Fruit fly (Drosophila melanogaster) whole organism, embryonic: ENCODE measurements around the gene wit.
A peak's percentile ranks its signal among the peaks of the same experiment; 100 is the strongest.

Experiments
- Aef1 ChIP-seq: fragments of 200-800 bp; sonication (Bioruptor generic); IDR thresholded peaks from 3 replicates; pipeline ENCODE4 v1.3.6; 2022; ENCODE audit warnings: missing biosample characterization, missing genetic modification characterization
- Atf6 ChIP-seq: fragments of 200-800 bp; sonication (Bioruptor generic); IDR thresholded peaks from 2 replicates; pipeline ENCODE4 v1.3.6; 2022; ENCODE audit warnings: missing biosample characterization, missing genetic modification characterization
- Bteb2 ChIP-seq: fragments of 200-800 bp; sonication (Bioruptor generic); optimal IDR thresholded peaks from 2 replicates; lab custom pipeline; 2016; ENCODE audit warnings: missing biosample characterization, missing genetic modification characterization
- CG10267 ChIP-seq: fragments of 200-800 bp; sonication (Bioruptor generic); optimal IDR thresholded peaks from 2 replicates; lab custom pipeline; 2018; ENCODE audit warnings: missing biosample characterization, mild to moderate bottlenecking, missing genetic modification characterization, moderate library complexity
- CG10321 ChIP-seq: fragments of 200-800 bp; sonication (Bioruptor generic); IDR thresholded peaks from 2 replicates; pipeline ENCODE4 v1.3.6; 2022; ENCODE audit warnings: missing biosample characterization, missing genetic modification characterization
- CG10366 ChIP-seq: fragments of 200-800 bp; sonication (Bioruptor generic); IDR thresholded peaks from 2 replicates; pipeline ENCODE4 v1.3.6; 2022; ENCODE audit warnings: missing biosample characterization, missing genetic modification characterization
- CG11093 ChIP-seq: fragments of 200-800 bp; sonication (Bioruptor generic); IDR thresholded peaks from 3 replicates; pipeline ENCODE4 v1.3.6; 2022; ENCODE audit warnings: missing biosample characterization, missing genetic modification characterization
- CG11560 ChIP-seq: fragments of 200-800 bp; sonication (Bioruptor generic); IDR thresholded peaks from 3 replicates; pipeline ENCODE4 v1.3.6; 2022; ENCODE audit warnings: missing biosample characterization, missing genetic modification characterization
- CG11695 ChIP-seq: fragments of 200-800 bp; sonication (Bioruptor generic); IDR thresholded peaks from 3 replicates; pipeline ENCODE4 v1.3.6; 2022; ENCODE audit warnings: missing biosample characterization, missing genetic modification characterization
- CG12071 ChIP-seq: fragments of 200-800 bp; sonication (Bioruptor generic); optimal IDR thresholded peaks from 3 replicates; lab custom pipeline; 2018; ENCODE audit warnings: missing biosample characterization, mild to moderate bottlenecking, missing genetic modification characterization
- CG12104 ChIP-seq: fragments of 200-800 bp; sonication (Bioruptor generic); optimal IDR thresholded peaks from 3 replicates; lab custom pipeline; 2016; ENCODE audit warnings: missing biosample characterization, missing genetic modification characterization
- CG12155 ChIP-seq: fragments of 200-800 bp; sonication (Bioruptor generic); optimal IDR thresholded peaks from 3 replicates; lab custom pipeline; 2016; ENCODE audit warnings: missing biosample characterization, missing genetic modification characterization
- CG12299 ChIP-seq: fragments of 200-800 bp; sonication (Bioruptor generic); optimal IDR thresholded peaks from 2 replicates; lab custom pipeline; 2018; ENCODE audit warnings: missing biosample characterization, mild to moderate bottlenecking, missing genetic modification characterization
- CG13296 ChIP-seq: fragments of 200-800 bp; sonication (Bioruptor generic); optimal IDR thresholded peaks from 3 replicates; lab custom pipeline; 2018; ENCODE audit warnings: missing biosample characterization, mild to moderate bottlenecking, missing genetic modification characterization
- CG13624 ChIP-seq: fragments of 200-800 bp; sonication (Bioruptor generic); optimal IDR thresholded peaks from 2 replicates; lab custom pipeline; 2016; ENCODE audit warnings: missing biosample characterization, missing genetic modification characterization
- CG18262 ChIP-seq: fragments of 200-800 bp; optimal IDR thresholded peaks from 3 replicates; lab custom pipeline; 2019; ENCODE audit warnings: missing biosample characterization, mild to moderate bottlenecking, missing genetic modification characterization, moderate library complexity
- CG18476 ChIP-seq: fragments of 200-800 bp; sonication (Bioruptor generic); optimal IDR thresholded peaks from 2 replicates; lab custom pipeline; 2016; ENCODE audit warnings: missing biosample characterization, mild to moderate bottlenecking, missing genetic modification characterization
- CG18599 ChIP-seq: fragments of 200-800 bp; sonication (Bioruptor generic); optimal IDR thresholded peaks from 3 replicates; lab custom pipeline; 2017; ENCODE audit warnings: missing biosample characterization, missing genetic modification characterization, mild to moderate bottlenecking, moderate library complexity, missing genetic modification reagents
- CG30431 ChIP-seq: fragments of 200-800 bp; sonication (Bioruptor generic); optimal IDR thresholded peaks from 2 replicates; lab custom pipeline; 2017; ENCODE audit warnings: missing biosample characterization, missing genetic modification characterization
- CG3407 ChIP-seq: fragments of 200-800 bp; sonication (Bioruptor generic); optimal IDR thresholded peaks from 2 replicates; lab custom pipeline; 2018; ENCODE audit warnings: missing biosample characterization, mild to moderate bottlenecking, missing genetic modification characterization
- CG34376 ChIP-seq: fragments of 200-800 bp; sonication (Bioruptor generic); optimal IDR thresholded peaks from 2 replicates; lab custom pipeline; 2018; ENCODE audit warnings: missing biosample characterization, mild to moderate bottlenecking, missing genetic modification characterization
- CG3995 ChIP-seq: fragments of 200-800 bp; sonication (Bioruptor generic); optimal IDR thresholded peaks from 3 replicates; lab custom pipeline; 2016; ENCODE audit warnings: missing biosample characterization, missing genetic modification characterization
- CG4424 ChIP-seq: fragments of 200-800 bp; sonication (Bioruptor generic); optimal IDR thresholded peaks from 3 replicates; lab custom pipeline; 2016; ENCODE audit warnings: missing biosample characterization, missing genetic modification characterization
- CG6683 ChIP-seq: fragments of 200-800 bp; sonication (Bioruptor generic); optimal IDR thresholded peaks from 2 replicates; lab custom pipeline; 2017; ENCODE audit warnings: missing biosample characterization, mild to moderate bottlenecking, missing genetic modification characterization, missing genetic modification reagents
- CG7271 ChIP-seq: fragments of 200-800 bp; sonication (Bioruptor generic); optimal IDR thresholded peaks from 2 replicates; lab custom pipeline; 2018; ENCODE audit warnings: missing biosample characterization, mild to moderate bottlenecking, missing genetic modification characterization, moderate library complexity
- CG7745 ChIP-seq: fragments of 200-800 bp; sonication (Bioruptor generic); optimal IDR thresholded peaks from 2 replicates; lab custom pipeline; 2018; ENCODE audit warnings: missing biosample characterization, mild to moderate bottlenecking, missing genetic modification characterization, moderate library complexity
- Dbx ChIP-seq: fragments of 200-800 bp; sonication (Bioruptor generic); IDR thresholded peaks from 3 replicates; pipeline ENCODE4 v1.3.6; 2022; ENCODE audit warnings: missing biosample characterization, missing genetic modification characterization
- Dek ChIP-seq: fragments of 200-800 bp; sonication (Bioruptor generic); optimal IDR thresholded peaks from 3 replicates; lab custom pipeline; 2019; ENCODE audit warnings: missing biosample characterization, mild to moderate bottlenecking, missing genetic modification characterization, moderate library complexity
- Ets65A ChIP-seq: fragments of 200-800 bp; sonication (Bioruptor generic); peaks from one replicate; lab custom pipeline; 2016; ENCODE audit warnings: missing biosample characterization, missing genetic modification characterization
- Fer1 ChIP-seq: fragments of 200-800 bp; sonication (Bioruptor generic); optimal IDR thresholded peaks from 2 replicates; lab custom pipeline; 2017; ENCODE audit warnings: missing biosample characterization, mild to moderate bottlenecking, missing genetic modification characterization
- MBD-R2 ChIP-seq: fragments of 200-800 bp; sonication (Bioruptor generic); IDR thresholded peaks from 2 replicates; pipeline ENCODE4 v1.3.6; 2022; ENCODE audit warnings: missing biosample characterization, missing genetic modification characterization
- Pdp1 ChIP-seq, 2 experiments: fragments of 200-800 bp; sonication (Bioruptor generic); optimal IDR thresholded peaks; 3 replicates each; lab custom pipeline; 2016; ENCODE audit warnings: missing biosample characterization in 2 of 2, missing genetic modification characterization in 2 of 2, mild to moderate bottlenecking in 1 of 2, moderate library complexity in 1 of 2
- Rx ChIP-seq: fragments of 200-800 bp; sonication (Bioruptor generic); IDR thresholded peaks from 2 replicates; pipeline ENCODE4 v1.3.6; 2022; ENCODE audit warnings: missing biosample characterization, missing genetic modification characterization
- Xrp1 ChIP-seq: fragments of 200-800 bp; sonication (Bioruptor generic); IDR thresholded peaks from 2 replicates; pipeline ENCODE4 v1.3.6; 2022; ENCODE audit warnings: missing biosample characterization, missing genetic modification characterization
- al ChIP-seq: fragments of 200-800 bp; sonication (Bioruptor generic); IDR thresholded peaks from 2 replicates; pipeline ENCODE4 v1.3.6; 2022; ENCODE audit warnings: missing biosample characterization, missing genetic modification characterization
- amos ChIP-seq: fragments of 200-800 bp; sonication (Bioruptor generic); IDR thresholded peaks from 2 replicates; pipeline ENCODE4 v1.3.6; 2022; ENCODE audit warnings: missing biosample characterization, missing genetic modification characterization; ENCODE audit not compliant: partially characterized antibody
- emc ChIP-seq: fragments of 200-800 bp; sonication (Bioruptor generic); optimal IDR thresholded peaks from 2 replicates; lab custom pipeline; 2016; ENCODE audit warnings: missing biosample characterization, missing genetic modification characterization
- fd64A ChIP-seq: fragments of 200-800 bp; sonication (Bioruptor generic); optimal IDR thresholded peaks from 3 replicates; lab custom pipeline; 2018; ENCODE audit warnings: missing biosample characterization, mild to moderate bottlenecking, missing genetic modification characterization
- jigr1 ChIP-seq: fragments of 200-800 bp; sonication (Bioruptor generic); IDR thresholded peaks from 3 replicates; pipeline ENCODE4 v1.3.6; 2022; ENCODE audit warnings: missing biosample characterization, missing genetic modification characterization
- nau ChIP-seq: fragments of 200-800 bp; sonication (Bioruptor generic); optimal IDR thresholded peaks from 3 replicates; lab custom pipeline; 2017; ENCODE audit warnings: missing biosample characterization, mild to moderate bottlenecking, missing genetic modification characterization, missing genetic modification reagents
- peb ChIP-seq: fragments of 200-800 bp; sonication (Bioruptor generic); IDR thresholded peaks from 2 replicates; pipeline ENCODE4 v1.3.6; 2022; ENCODE audit warnings: missing biosample characterization, missing genetic modification characterization
- pita ChIP-seq: fragments of 200-800 bp; sonication (Bioruptor generic); optimal IDR thresholded peaks from 2 replicates; lab custom pipeline; 2017; ENCODE audit warnings: missing biosample characterization, mild to moderate bottlenecking, missing genetic modification characterization
- psq ChIP-seq: fragments of 200-800 bp; sonication (Bioruptor generic); optimal IDR thresholded peaks from 2 replicates; lab custom pipeline; 2017; ENCODE audit warnings: missing biosample characterization, missing genetic modification characterization
- pum ChIP-seq: fragments of 200-800 bp; sonication (Bioruptor generic); optimal IDR thresholded peaks from 2 replicates; lab custom pipeline; 2016; ENCODE audit warnings: missing biosample characterization, missing genetic modification characterization
- sens-2 ChIP-seq: fragments of 200-800 bp; sonication (Bioruptor generic); IDR thresholded peaks from 2 replicates; pipeline ENCODE4 v1.3.6; 2022; ENCODE audit warnings: missing biosample characterization, missing genetic modification characterization
- sim ChIP-seq: fragments of 200-800 bp; sonication (Bioruptor generic); IDR thresholded peaks from 2 replicates; pipeline ENCODE4 v1.3.6; 2022; ENCODE audit warnings: missing biosample characterization, missing genetic modification characterization
- stc ChIP-seq: fragments of 200-800 bp; sonication (Bioruptor generic); IDR thresholded peaks from 2 replicates; pipeline ENCODE4 v1.3.6; 2022; ENCODE audit warnings: missing biosample characterization, missing genetic modification characterization
- tna ChIP-seq: fragments of 200-800 bp; sonication (Bioruptor generic); IDR thresholded peaks from 2 replicates; pipeline ENCODE4 v1.3.6; 2022; ENCODE audit warnings: missing biosample characterization, missing genetic modification characterization; ENCODE audit not compliant: partially characterized antibody
- tup ChIP-seq: fragments of 200-800 bp; sonication (Bioruptor generic); optimal IDR thresholded peaks from 2 replicates; lab custom pipeline; 2016; ENCODE audit warnings: missing biosample characterization, mild to moderate bottlenecking, missing genetic modification characterization, moderate library complexity

The wit gene

dm6 chr3L:4103258-4104247, 32.0 kb upstream of the wit start, which contains the start of gene Fit1 (continued):
- no peak for TF ChIP-seq pita (GFP tag; lab: Kevin White, UChicago)
- no peak for TF ChIP-seq CG30431 (GFP tag; lab: Kevin White, UChicago)
- TF ChIP-seq CG12104 (GFP tag; lab: Kevin White, UChicago) = no peak
- TF ChIP-seq Pdp1 (GFP tag; optimal IDR thresholded peaks at IDR 0.05; lab: Kevin White, UChicago) = peak in 1 of 2 experiments; percentile 95
- TF ChIP-seq al = no peak
- no peak for TF ChIP-seq pum (GFP tag; lab: Kevin White, UChicago)
- no peak for TF ChIP-seq Atf6 (GFP tag; lab: Robert Waterston, UW)
- TF ChIP-seq MBD-R2 (GFP tag; lab: Robert Waterston, UW) = no peak
- no peak for TF ChIP-seq tup
- TF ChIP-seq nau (GFP tag; lab: Kevin White, UChicago) = peak; percentile 37
- no peak for TF ChIP-seq Dek (tag; lab: Kevin White, UChicago)
- no peak for TF ChIP-seq fd64A
- no peak for TF ChIP-seq CG3995
- TF ChIP-seq peb = no peak
- TF ChIP-seq CG34376 (GFP tag; lab: Kevin White, UChicago) = peak; percentile 95
- no peak for TF ChIP-seq psq (GFP tag; lab: Kevin White, UChicago)
- TF ChIP-seq CG11695 = 0 out of 3 replicates have a peak, but pooled peaks have one; percentile 21
- TF ChIP-seq CG3407 = no peak
- no peak for TF ChIP-seq CG12071
- no peak for TF ChIP-seq CG11093 (GFP tag; lab: Robert Waterston, UW)
- no peak for TF ChIP-seq CG7271 (tag; lab: Kevin White, UChicago)
- peak; percentile 35 for TF ChIP-seq Fer1
- TF ChIP-seq Dbx = no peak; the same call in 2 of the 3 replicates
- no peak for TF ChIP-seq CG10321 (GFP tag; lab: Robert Waterston, UW)
- peak; percentile 19 for TF ChIP-seq CG18599 (GFP tag; lab: Kevin White, UChicago)
- TF ChIP-seq Ets65A = no peak
- no peak for TF ChIP-seq CG18262 (tag; lab: Kevin White, UChicago)
- no peak for TF ChIP-seq CG6683 (GFP tag; lab: Kevin White, UChicago)
- TF ChIP-seq emc (GFP tag; lab: Kevin White, UChicago) = no peak
- TF ChIP-seq CG10267 (tag; lab: Kevin White, UChicago) = no peak
- no peak for TF ChIP-seq CG18476 (GFP tag; lab: Kevin White, UChicago)
- TF ChIP-seq CG13624 (GFP tag; lab: Kevin White, UChicago) = no peak
- no peak for TF ChIP-seq sim
- TF ChIP-seq tna (GFP tag; lab: Robert Waterston, UW) = peak; percentile 51
- TF ChIP-seq CG12155 (GFP tag; lab: Kevin White, UChicago) = no peak
- no peak for TF ChIP-seq CG11560 (tag; lab: Robert Waterston, UW)
- TF ChIP-seq Xrp1 (GFP tag; lab: Robert Waterston, UW) = no peak; the same call in 1 of the 2 replicates
- no peak for TF ChIP-seq CG13296 (GFP tag; lab: Kevin White, UChicago)
- no peak for TF ChIP-seq Bteb2 (GFP tag; lab: Kevin White, UChicago)
- no peak for TF ChIP-seq jigr1 (GFP tag; lab: Robert Waterston, UW)
- TF ChIP-seq sens-2 (GFP tag; lab: Robert Waterston, UW) = no peak
- TF ChIP-seq CG12299 (tag; lab: Kevin White, UChicago) = peak; percentile 4
- no peak for TF ChIP-seq CG7745 (tag; lab: Kevin White, UChicago)
- no peak for TF ChIP-seq CG10366 (GFP tag; lab: Robert Waterston, UW)
- peak; percentile 71; the same call in 1 of the 2 replicates for TF ChIP-seq amos (GFP tag; lab: Robert Waterston, UW)
- no peak for TF ChIP-seq Rx (GFP tag; lab: Robert Waterston, UW)
- TF ChIP-seq CG4424 (GFP tag; lab: Kevin White, UChicago) = no peak
- peak; percentile 58 for TF ChIP-seq Aef1 (GFP tag; lab: Robert Waterston, UW)
- 0 out of 2 replicates have a peak, but pooled peaks have one; percentile 30 for TF ChIP-seq stc (GFP tag; lab: Robert Waterston, UW)
